Worm (Caenorhabditis elegans) whole organism, L2 larva: ENCODE results near the gene rpac-19.

ENCODE experiments used
- C34F6.9 ChIP-seq: fragments of 150-350 bp; optimal IDR thresholded peaks from 2 replicates; lab custom pipeline; 2014; ENCODE audit warnings: missing biosample characterization, missing genetic modification characterization
- F13H6.1 ChIP-seq: sonication (generic microtip); optimal IDR thresholded peaks from 2 replicates; lab custom pipeline; 2016; ENCODE audit warnings: missing genetic modification characterization, missing compliant biosample characterization
- R02D3.7 ChIP-seq: fragments of 150-350 bp; optimal IDR thresholded peaks from 2 replicates; lab custom pipeline; 2014; ENCODE audit warnings: missing biosample characterization, missing genetic modification characterization
- Y55F3AM.14 ChIP-seq: fragments of 200-800 bp; sonication (Bioruptor generic); optimal IDR thresholded peaks from 2 replicates; lab custom pipeline; 2018; ENCODE audit warnings: mild to moderate bottlenecking, missing genetic modification characterization, missing compliant biosample characterization
- ZK546.5 ChIP-seq: sonication (generic microtip); optimal IDR thresholded peaks from 2 replicates; lab custom pipeline; 2017; ENCODE audit warnings: missing biosample characterization, missing genetic modification characterization
- alr-1 ChIP-seq: fragments of 150-350 bp; optimal IDR thresholded peaks from 2 replicates; lab custom pipeline; 2014; ENCODE audit warnings: missing biosample characterization, missing genetic modification characterization
- aly-2 ChIP-seq: fragments of 150-350 bp; optimal IDR thresholded peaks from 2 replicates; lab custom pipeline; 2014; ENCODE audit warnings: missing biosample characterization, missing genetic modification characterization
- ama-1 ChIP-seq: fragments of 150-350 bp; optimal IDR thresholded peaks from 2 replicates; lab custom pipeline; 2018; ENCODE audit warnings: inconsistent platforms
- blmp-1 ChIP-seq: sonication (generic microtip); optimal IDR thresholded peaks from 2 replicates; lab custom pipeline; 2017; ENCODE audit warnings: missing genetic modification characterization, mild to moderate bottlenecking, missing compliant biosample characterization, antibody characterized with exemption, moderate library complexity; ENCODE audit not compliant: insufficient read depth
- ceh-16 ChIP-seq: fragments of 150-350 bp; optimal IDR thresholded peaks from 2 replicates; lab custom pipeline; 2014; ENCODE audit warnings: missing biosample characterization, missing genetic modification characterization
- ceh-82 ChIP-seq: fragments of 150-350 bp; optimal IDR thresholded peaks from 2 replicates; lab custom pipeline; 2014; ENCODE audit warnings: missing biosample characterization, missing genetic modification characterization
- crh-2 ChIP-seq: sonication (generic microtip); optimal IDR thresholded peaks from 2 replicates; lab custom pipeline; 2017; ENCODE audit warnings: missing biosample characterization, missing genetic modification characterization
- dmd-4 ChIP-seq: sonication (generic microtip); optimal IDR thresholded peaks from 2 replicates; lab custom pipeline; 2017; ENCODE audit warnings: missing biosample characterization, missing genetic modification characterization
- egl-27 ChIP-seq: sonication (generic microtip); optimal IDR thresholded peaks from 3 replicates; lab custom pipeline; 2017; ENCODE audit warnings: missing biosample characterization, missing genetic modification reagents, missing genetic modification characterization
- elt-1 ChIP-seq: fragments of 150-350 bp; optimal IDR thresholded peaks from 2 replicates; lab custom pipeline; 2014; ENCODE audit warnings: missing biosample characterization, missing genetic modification characterization
- elt-3 ChIP-seq: sonication (generic microtip); optimal IDR thresholded peaks from 2 replicates; lab custom pipeline; 2017; ENCODE audit warnings: missing biosample characterization, missing genetic modification characterization
- fos-1 ChIP-seq: fragments of 150-350 bp; optimal IDR thresholded peaks from 2 replicates; lab custom pipeline; 2014; ENCODE audit warnings: missing biosample characterization, missing genetic modification characterization
- gmeb-1 ChIP-seq: fragments of 150-350 bp; optimal IDR thresholded peaks from 2 replicates; lab custom pipeline; 2014; ENCODE audit warnings: missing biosample characterization, missing genetic modification characterization
- lin-11 ChIP-seq: fragments of 150-350 bp; sonication (generic microtip); optimal IDR thresholded peaks from 2 replicates; lab custom pipeline; 2014; ENCODE audit warnings: missing biosample characterization, missing genetic modification characterization, inconsistent platforms, mixed read lengths
- lin-13 ChIP-seq: fragments of 150-350 bp; optimal IDR thresholded peaks from 2 replicates; lab custom pipeline; 2014; ENCODE audit warnings: missing biosample characterization, missing genetic modification reagents, missing genetic modification characterization
- lin-39 ChIP-seq: fragments of 150-350 bp; optimal IDR thresholded peaks from 2 replicates; lab custom pipeline; 2014; ENCODE audit warnings: missing biosample characterization, missing genetic modification reagents, missing genetic modification characterization
- lsy-2 ChIP-seq, 2 experiments: fragments of 150-350 bp in 1 of 2; sonication (generic microtip) in 1 of 2; optimal IDR thresholded peaks; 2 replicates each; lab custom pipeline; 2014 to 2017; ENCODE audit warnings: missing biosample characterization in 2 of 2, missing genetic modification characterization in 2 of 2
- mab-5 ChIP-seq: fragments of 150-350 bp; optimal IDR thresholded peaks from 2 replicates; lab custom pipeline; 2014; ENCODE audit warnings: missing biosample characterization, missing genetic modification characterization
- mbf-1 ChIP-seq: sonication (generic microtip); optimal IDR thresholded peaks from 2 replicates; lab custom pipeline; 2017; ENCODE audit warnings: missing biosample characterization, missing genetic modification characterization
- mdl-1 ChIP-seq, 2 experiments: fragments of 150-350 bp in 1 of 2; sonication (generic microtip) in 1 of 2; optimal IDR thresholded peaks; 2 replicates each; lab custom pipeline; 2017; ENCODE audit warnings: missing biosample characterization in 2 of 2, missing genetic modification characterization in 2 of 2
- nhr-10 ChIP-seq: sonication (generic microtip); optimal IDR thresholded peaks from 2 replicates; lab custom pipeline; 2017; ENCODE audit warnings: missing biosample characterization, missing genetic modification characterization
- nhr-11 ChIP-seq: fragments of 150-350 bp; optimal IDR thresholded peaks from 2 replicates; lab custom pipeline; 2014; ENCODE audit warnings: missing biosample characterization, missing genetic modification characterization
- nhr-12 ChIP-seq: fragments of 150-350 bp; optimal IDR thresholded peaks from 2 replicates; lab custom pipeline; 2014; ENCODE audit warnings: missing biosample characterization, missing genetic modification characterization
- nhr-129 ChIP-seq: fragments of 150-350 bp; optimal IDR thresholded peaks from 2 replicates; lab custom pipeline; 2014; ENCODE audit warnings: missing biosample characterization, missing genetic modification characterization
- nhr-21 ChIP-seq: fragments of 150-350 bp; optimal IDR thresholded peaks from 2 replicates; lab custom pipeline; 2014; ENCODE audit warnings: missing biosample characterization, missing genetic modification characterization
- nhr-23 ChIP-seq: fragments of 150-350 bp; optimal IDR thresholded peaks from 2 replicates; lab custom pipeline; 2014; ENCODE audit warnings: missing biosample characterization, missing genetic modification reagents, missing genetic modification characterization
- nhr-237 ChIP-seq: fragments of 150-350 bp; optimal IDR thresholded peaks from 2 replicates; lab custom pipeline; 2014; ENCODE audit warnings: missing biosample characterization, missing genetic modification characterization
- nhr-25 ChIP-seq: fragments of 150-350 bp; sonication (generic microtip); optimal IDR thresholded peaks from 3 replicates; lab custom pipeline; 2014; ENCODE audit warnings: missing biosample characterization, missing genetic modification characterization
- nhr-6 ChIP-seq: fragments of 150-350 bp; optimal IDR thresholded peaks from 2 replicates; lab custom pipeline; 2014; ENCODE audit warnings: missing biosample characterization, missing genetic modification characterization
- nhr-77 ChIP-seq: fragments of 150-350 bp; optimal IDR thresholded peaks from 2 replicates; lab custom pipeline; 2014; ENCODE audit warnings: missing biosample characterization, missing genetic modification characterization
- peb-1 ChIP-seq: fragments of 150-350 bp; optimal IDR thresholded peaks from 2 replicates; lab custom pipeline; 2014; ENCODE audit warnings: missing biosample characterization, missing genetic modification characterization
- sem-4 ChIP-seq: fragments of 150-350 bp; optimal IDR thresholded peaks from 2 replicates; lab custom pipeline; 2014; ENCODE audit warnings: missing biosample characterization, missing genetic modification reagents, missing genetic modification characterization
- skn-1 ChIP-seq: sonication (generic microtip); optimal IDR thresholded peaks from 2 replicates; lab custom pipeline; 2017; ENCODE audit warnings: missing biosample characterization, missing genetic modification characterization
- sma-3 ChIP-seq: sonication (generic microtip); optimal IDR thresholded peaks from 2 replicates; lab custom pipeline; 2016; ENCODE audit warnings: missing genetic modification reagents, missing genetic modification characterization, missing compliant biosample characterization
- sma-9 ChIP-seq, 2 experiments: fragments of 150-350 bp in 1 of 2; sonication (generic microtip) in 1 of 2; optimal IDR thresholded peaks; 2 replicates each; lab custom pipeline; 2014 to 2016; ENCODE audit warnings: missing genetic modification characterization in 2 of 2, mild to moderate bottlenecking in 1 of 2, missing biosample characterization in 1 of 2, missing compliant biosample characterization in 1 of 2, missing genetic modification reagents in 1 of 2, moderate library complexity in 1 of 2
- snpc-4 ChIP-seq: fragments of 150-350 bp; optimal IDR thresholded peaks from 2 replicates; lab custom pipeline; 2014; ENCODE audit warnings: missing biosample characterization, missing genetic modification characterization
- unc-39 ChIP-seq: fragments of 150-350 bp; optimal IDR thresholded peaks from 2 replicates; lab custom pipeline; 2014; ENCODE audit warnings: missing biosample characterization, missing genetic modification characterization
- unc-55 ChIP-seq: fragments of 150-350 bp; sonication (generic microtip); optimal IDR thresholded peaks from 3 replicates; lab custom pipeline; 2014; ENCODE audit warnings: missing biosample characterization, missing genetic modification reagents, missing genetic modification characterization
- unc-62 ChIP-seq: fragments of 150-350 bp; optimal IDR thresholded peaks from 2 replicates; lab custom pipeline; 2014; ENCODE audit warnings: missing biosample characterization, missing genetic modification reagents, missing genetic modification characterization
- zag-1 ChIP-seq: fragments of 150-350 bp; optimal IDR thresholded peaks from 2 replicates; lab custom pipeline; 2014; ENCODE audit warnings: missing biosample characterization, missing genetic modification characterization
- ztf-1 ChIP-seq: fragments of 200-800 bp; sonication (Bioruptor generic); conservative IDR thresholded peaks from 2 replicates; pipeline ENCODE4 v1.3.6; 2022; ENCODE audit warnings: missing genetic modification characterization, missing compliant biosample characterization
- ztf-11 ChIP-seq: sonication (generic microtip); optimal IDR thresholded peaks from 2 replicates; lab custom pipeline; 2017; ENCODE audit warnings: missing biosample characterization, missing genetic modification characterization
- ztf-4 ChIP-seq: fragments of 150-350 bp; optimal IDR thresholded peaks from 2 replicates; lab custom pipeline; 2014; ENCODE audit warnings: missing biosample characterization, missing genetic modification characterization

rpac-19 gene

ce11 chrIII:9620148-9620547 is 9.5 kb downstream of the rpac-19 start:
- TF ChIP-seq nhr-129 (peak; percentile 78), fos-1 (tag; lab: Kevin White, UChicago) (peak; percentile 54), ceh-16 (tag; lab: Kevin White, UChicago) (no peak), nhr-77 (tag; lab: Kevin White, UChicago) (no peak), F13H6.1 (peak; percentile 82), C34F6.9 (peak; percentile 30), lsy-2 (tag; optimal IDR thresholded peaks at IDR 0.05; lab: Kevin White, UChicago) (peak in 1 of 2 experiments; percentile 22), ceh-82 (tag; lab: Kevin White, UChicago) (no peak), mdl-1 (tag; optimal IDR thresholded peaks at IDR 0.05; lab: Kevin White, UChicago) (no peak), snpc-4 (tag; lab: Kevin White, UChicago) (no peak), elt-3 (tag; lab: Kevin White, UChicago) (no peak), ztf-4 (tag; lab: Kevin White, UChicago) (no peak), nhr-6 (tag; lab: Kevin White, UChicago) (no peak), unc-62 (GFP tag; lab: Kevin White, UChicago) (no peak), skn-1 (tag; lab: Kevin White, UChicago) (no peak), mbf-1 (tag; lab: Kevin White, UChicago) (no peak), nhr-25 (tag; lab: Kevin White, UChicago) (no peak), nhr-10 (tag; lab: Kevin White, UChicago) (no peak), nhr-21 (tag; lab: Kevin White, UChicago) (peak; percentile 4), unc-55 (GFP tag; lab: Kevin White, UChicago) (no peak), alr-1 (tag; lab: Kevin White, UChicago) (no peak), mab-5 (tag; lab: Kevin White, UChicago) (no peak), nhr-11 (tag; lab: Kevin White, UChicago) (no peak), lin-39 (no peak), R02D3.7 (tag; lab: Kevin White, UChicago) (no peak), sma-9 (GFP tag; optimal IDR thresholded peaks at IDR 0.05; lab: Kevin White, UChicago) (peak; percentile 81), sma-9 (tag; optimal IDR thresholded peaks at IDR 0.05; lab: Kevin White, UChicago) (no peak), nhr-12 (tag; lab: Kevin White, UChicago) (no peak), nhr-237 (tag; lab: Kevin White, UChicago) (no peak), ZK546.5 (tag; lab: Kevin White, UChicago) (no peak), crh-2 (tag; lab: Kevin White, UChicago) (no peak), sma-3 (GFP tag; lab: Kevin White, UChicago) (no peak), ztf-11 (no peak), elt-1 (tag; lab: Kevin White, UChicago) (no peak), blmp-1 (tag; lab: Kevin White, UChicago) (peak; percentile 26), peb-1 (tag; lab: Kevin White, UChicago) (no peak), Y55F3AM.14 (no peak), egl-27 (tag; lab: Kevin White, UChicago) (peak; percentile 38), ztf-1 (GFP tag; lab: Robert Waterston, UW) (no peak), lin-13 (GFP tag; lab: Kevin White, UChicago) (no peak), nhr-23 (no peak), ama-1 (peak; percentile 1), dmd-4 (tag; lab: Kevin White, UChicago) (no peak), lin-11 (no peak), gmeb-1 (tag; lab: Kevin White, UChicago) (no peak), sem-4 (tag; lab: Kevin White, UChicago) (no peak), zag-1 (no peak), aly-2 (no peak), unc-39 (no peak)
